Fruit fly (Drosophila melanogaster) whole organism, embryonic: ENCODE data around the gene Pp2C1.

ENCODE experiments used
- Elba2 ChIP-seq: fragments of 200-800 bp; sonication (Bioruptor generic); optimal IDR thresholded peaks from 3 replicates; lab custom pipeline; 2016; ENCODE audit warnings: missing biosample characterization, missing genetic modification characterization
- Sin3A ChIP-seq: fragments of >200 bp; optimal IDR thresholded peaks from 2 replicates; lab custom pipeline; 2018
- al ChIP-seq: fragments of 200-800 bp; sonication (Bioruptor generic); IDR thresholded peaks from 2 replicates; pipeline ENCODE4 v1.3.6; 2022; ENCODE audit warnings: missing biosample characterization, missing genetic modification characterization
- bcd ChIP-seq: fragments of 200-800 bp; sonication (Bioruptor generic); optimal IDR thresholded peaks from 2 replicates; lab custom pipeline; 2017; ENCODE audit warnings: missing biosample characterization, mild to moderate bottlenecking, missing genetic modification characterization
- onecut ChIP-seq: fragments of 200-800 bp; sonication (Bioruptor generic); IDR thresholded peaks from 2 replicates; pipeline ENCODE4 v1.3.6; 2022; ENCODE audit warnings: missing biosample characterization, missing genetic modification characterization
- pan ChIP-seq, 4 experiments: fragments of >200 bp in 3 of 4; fragments of 200-800 bp in 1 of 4; sonication (Bioruptor generic) in 1 of 4; optimal IDR thresholded peaks in 3 of 4; IDR thresholded peaks in 1 of 4; 2 replicates each; pipeline versions ENCODE4 v1.3.6 to Lab custom; 2017 to 2022; ENCODE audit warnings: missing biosample characterization in 2 of 4, missing genetic modification characterization in 2 of 4, mixed read lengths in 1 of 4
- stc ChIP-seq: fragments of 200-800 bp; sonication (Bioruptor generic); IDR thresholded peaks from 2 replicates; pipeline ENCODE4 v1.3.6; 2022; ENCODE audit warnings: missing biosample characterization, missing genetic modification characterization
- usp ChIP-seq: fragments of >200 bp; optimal IDR thresholded peaks from 2 replicates; lab custom pipeline; 2017; ENCODE audit warnings: missing biosample characterization, missing genetic modification characterization

dm6 chrX:4702118-4702517, 15.4 kb upstream of the Pp2C1 start, which contains the start of gene Pdha:
- TF ChIP-seq bcd (GFP tag; lab: Kevin White, UChicago), result no peak
- TF ChIP-seq onecut (GFP tag; lab: Robert Waterston, UW), result no peak
- no peak for TF ChIP-seq usp (GFP tag; lab: Kevin White, UChicago)
- no peak for TF ChIP-seq pan (optimal IDR thresholded peaks at IDR 0.05; lab: Kevin White, UChicago)
- no peak for TF ChIP-seq pan (GFP tag; optimal IDR thresholded peaks at IDR 0.05 in 1 of 2, IDR thresholded peaks at IDR 0.05 in 1 of 2)
- TF ChIP-seq stc, result no peak
- no peak for TF ChIP-seq Elba2 (GFP tag; lab: Kevin White, UChicago)
- TF ChIP-seq Sin3A (lab: Kevin White, UChicago), result no peak
- TF ChIP-seq al, result no peak
